Worm (Caenorhabditis elegans): ENCODE data around the gene alh-10.

alh-10 gene

DNA sequence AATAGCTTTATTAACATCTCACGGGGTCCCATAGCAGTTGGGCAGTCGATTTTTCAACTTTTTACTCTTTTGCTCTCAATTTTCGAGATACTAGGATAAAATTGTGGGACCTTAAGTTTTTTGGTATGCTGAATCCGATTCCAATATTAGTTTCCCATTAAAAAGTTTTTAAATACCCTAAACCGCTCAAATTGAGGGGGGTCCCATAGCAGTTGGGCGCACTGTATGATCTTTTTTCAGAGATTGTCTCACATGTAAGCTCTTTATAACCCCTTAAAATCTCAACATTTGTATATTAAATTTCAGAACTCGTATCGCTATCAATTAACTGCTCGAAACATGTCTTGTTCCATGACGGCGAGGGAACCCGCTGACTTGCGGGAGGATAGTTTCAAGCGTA, 37.3 kb downstream of the alh-10 start, which contains the start of gene C36B7.2:
Gene C36B7.2 (plus strand): TSS at position 301 of the 400 bp plus-strand sequence.
- TF ChIP-seq nhr-129 (tag; optimal IDR thresholded peaks at IDR 0.05) (no peak), snpc-4 (tag; optimal IDR thresholded peaks at IDR 0.05) (no peak), zag-1 (tag; optimal IDR thresholded peaks at IDR 0.05) (no peak), unc-39 (tag; optimal IDR thresholded peaks at IDR 0.05) (no peak), R02D3.7 (tag; optimal IDR thresholded peaks at IDR 0.05) (no peak), lin-11 (tag; optimal IDR thresholded peaks at IDR 0.05) (no peak), ama-1 (optimal IDR thresholded peaks at IDR 0.05) (no peak), nhr-10 (tag; optimal IDR thresholded peaks at IDR 0.05) (no peak), nhr-11 (tag; optimal IDR thresholded peaks at IDR 0.05) (no peak), aly-2 (tag; optimal IDR thresholded peaks at IDR 0.05) (no peak), sem-4 (tag; optimal IDR thresholded peaks at IDR 0.05) (no peak), ztf-4 (tag; optimal IDR thresholded peaks at IDR 0.05) (no peak), F13H6.1 (tag; optimal IDR thresholded peaks at IDR 0.05) (no peak), blmp-1 (tag; optimal IDR thresholded peaks at IDR 0.05; ENCODE audit: insufficient read depth) (no peak), ceh-82 (tag; optimal IDR thresholded peaks at IDR 0.05) (no peak), skn-1 (tag; optimal IDR thresholded peaks at IDR 0.05) (no peak), ZK546.5 (tag; optimal IDR thresholded peaks at IDR 0.05) (no peak)

DNA sequence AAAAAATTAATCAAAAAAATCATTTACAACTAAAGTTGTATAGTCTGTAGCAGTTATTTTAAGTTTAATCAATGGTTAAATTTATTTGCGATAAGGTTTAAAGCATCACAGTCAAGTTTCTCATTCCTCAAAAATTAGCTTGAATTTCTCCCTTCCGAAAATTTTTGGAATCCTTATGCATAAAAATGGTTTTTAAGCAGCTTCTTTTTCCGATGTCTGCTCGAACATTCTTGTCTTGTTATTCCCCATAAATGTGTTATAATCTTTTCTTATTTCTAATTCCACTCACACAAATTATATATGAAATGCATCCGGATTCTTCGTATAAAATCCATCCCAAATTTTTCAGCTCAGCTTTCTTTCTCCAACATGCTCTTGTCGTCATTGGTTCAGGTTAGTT, 42.0 kb downstream of the alh-10 start, which contains the start of gene C36B7.3:
Gene C36B7.3 (plus strand): TSS at position 301 of the 400 bp plus-strand sequence.
- TF ChIP-seq nhr-77 (tag; optimal IDR thresholded peaks at IDR 0.05), result no peak
- TF ChIP-seq nhr-129 (tag; optimal IDR thresholded peaks at IDR 0.05), result no peak
- TF ChIP-seq mdl-1 (tag; optimal IDR thresholded peaks at IDR 0.05), result no peak
- no peak for TF ChIP-seq ama-1 (optimal IDR thresholded peaks at IDR 0.05)
- no peak for TF ChIP-seq lin-13 (GFP tag; optimal IDR thresholded peaks at IDR 0.05)
- no peak for TF ChIP-seq aly-2 (tag; optimal IDR thresholded peaks at IDR 0.05)
- no peak for TF ChIP-seq lin-11 (tag; optimal IDR thresholded peaks at IDR 0.05)
- TF ChIP-seq R02D3.7 (tag; optimal IDR thresholded peaks at IDR 0.05), result no peak
- TF ChIP-seq crh-2 (tag; optimal IDR thresholded peaks at IDR 0.05), result no peak
- no peak for TF ChIP-seq F13H6.1 (tag; optimal IDR thresholded peaks at IDR 0.05)
- no peak for TF ChIP-seq zag-1 (tag; optimal IDR thresholded peaks at IDR 0.05)
- no peak for TF ChIP-seq ZK546.5 (tag; optimal IDR thresholded peaks at IDR 0.05)
- no peak for TF ChIP-seq mab-5 (tag; optimal IDR thresholded peaks at IDR 0.05)
- no peak for TF ChIP-seq nhr-23 (tag; optimal IDR thresholded peaks at IDR 0.05)
- no peak for TF ChIP-seq alr-1 (tag; optimal IDR thresholded peaks at IDR 0.05)
- no peak for TF ChIP-seq C34F6.9 (tag; optimal IDR thresholded peaks at IDR 0.05)
- no peak for TF ChIP-seq nhr-6 (tag; optimal IDR thresholded peaks at IDR 0.05)

DNA sequence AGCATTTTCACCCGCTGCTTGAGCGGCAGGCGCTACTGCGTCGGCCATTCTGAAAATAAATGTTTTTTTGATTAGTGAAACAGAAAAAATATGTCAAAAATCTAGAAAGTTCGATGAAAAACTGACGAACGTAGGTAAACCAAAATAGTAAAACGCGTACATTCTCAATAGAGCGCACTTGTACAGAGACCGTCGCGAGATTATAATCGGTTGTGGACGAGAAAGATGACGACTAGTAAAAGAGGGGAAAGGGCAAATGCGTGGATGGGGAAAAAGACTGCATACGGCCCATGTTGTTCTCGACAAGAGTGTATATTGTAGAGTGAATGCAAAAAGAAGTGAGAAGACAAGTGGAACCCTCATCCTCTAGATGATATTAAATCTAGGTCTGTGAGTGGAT, 43.2 kb downstream of the alh-10 start, which contains the start of gene C36B7.6:
Gene C36B7.6 (minus strand): TSS at position 49 of the 400 bp plus-strand sequence.
- TF ChIP-seq sma-3 (GFP tag; optimal IDR thresholded peaks at IDR 0.05), result peak; percentile 3
- TF ChIP-seq unc-39 (tag; optimal IDR thresholded peaks at IDR 0.05), result no peak
- peak; percentile 37 for TF ChIP-seq unc-55 (GFP tag; optimal IDR thresholded peaks at IDR 0.05)
- TF ChIP-seq egl-27 (tag; optimal IDR thresholded peaks at IDR 0.05), result no peak
- TF ChIP-seq C34F6.9 (tag; optimal IDR thresholded peaks at IDR 0.05), result peak; percentile 54
- no peak for TF ChIP-seq nhr-6 (tag; optimal IDR thresholded peaks at IDR 0.05)
- TF ChIP-seq blmp-1 (tag; optimal IDR thresholded peaks at IDR 0.05; ENCODE audit: insufficient read depth), result no peak
- TF ChIP-seq fos-1 (tag; optimal IDR thresholded peaks at IDR 0.05), result peak; percentile 43
- peak; percentile 53 for TF ChIP-seq nhr-129 (tag; optimal IDR thresholded peaks at IDR 0.05)
- no peak for TF ChIP-seq lin-11 (tag; optimal IDR thresholded peaks at IDR 0.05)
- peak; percentile 30 for TF ChIP-seq crh-2 (tag; optimal IDR thresholded peaks at IDR 0.05)
- no peak for TF ChIP-seq ztf-11 (tag; optimal IDR thresholded peaks at IDR 0.05)

DNA sequence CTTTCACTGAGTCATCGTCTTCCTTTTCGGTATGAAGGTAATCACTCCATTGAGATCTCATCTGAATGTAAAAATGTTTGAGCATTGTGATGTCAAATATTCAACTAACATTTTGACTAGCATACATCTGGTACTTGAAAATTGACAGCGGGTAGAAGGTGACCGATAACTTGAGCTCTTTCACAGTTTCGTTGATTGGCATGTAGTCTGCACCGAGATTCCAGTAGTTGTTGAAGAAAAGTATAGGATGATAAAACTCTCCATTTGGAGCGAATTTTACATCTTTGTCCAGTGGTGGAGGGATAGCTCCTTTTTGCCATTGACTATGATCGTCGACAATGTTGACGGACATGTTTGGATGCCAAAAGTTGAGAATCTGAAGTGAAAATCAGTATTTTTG, 44.4 kb downstream of the alh-10 start:
- TF ChIP-seq mdl-1 (tag; optimal IDR thresholded peaks at IDR 0.05), result no peak
- TF ChIP-seq elt-1 (tag; optimal IDR thresholded peaks at IDR 0.05), result no peak
- TF ChIP-seq lin-11 (tag; optimal IDR thresholded peaks at IDR 0.05), result no peak
- TF ChIP-seq mab-5 (tag; optimal IDR thresholded peaks at IDR 0.05), result no peak
- TF ChIP-seq lin-13 (GFP tag; optimal IDR thresholded peaks at IDR 0.05), result no peak
- TF ChIP-seq sem-4 (tag; optimal IDR thresholded peaks at IDR 0.05), result no peak
- TF ChIP-seq sma-9 (GFP tag; optimal IDR thresholded peaks at IDR 0.05), result no peak
- no peak for TF ChIP-seq sma-9 (tag; optimal IDR thresholded peaks at IDR 0.05)
- TF ChIP-seq nhr-11 (tag; optimal IDR thresholded peaks at IDR 0.05), result no peak
- no peak for TF ChIP-seq nhr-23 (tag; optimal IDR thresholded peaks at IDR 0.05)
- no peak for TF ChIP-seq nhr-12 (tag; optimal IDR thresholded peaks at IDR 0.05)
- TF ChIP-seq unc-55 (GFP tag; optimal IDR thresholded peaks at IDR 0.05), result no peak
- TF ChIP-seq zag-1 (tag; optimal IDR thresholded peaks at IDR 0.05), result no peak
- no peak for TF ChIP-seq crh-2 (tag; optimal IDR thresholded peaks at IDR 0.05)
- TF ChIP-seq ZK546.5 (tag; optimal IDR thresholded peaks at IDR 0.05), result no peak
- no peak for TF ChIP-seq aly-2 (tag; optimal IDR thresholded peaks at IDR 0.05)
